Fruit fly (Drosophila melanogaster) whole organism, embryonic: Measurements from ENCODE around the gene CG31542.

Experiments used
- ATbp ChIP-seq: fragments of 200-800 bp; sonication (Bioruptor generic); optimal IDR thresholded peaks from 2 replicates; lab custom pipeline; 2017; ENCODE audit warnings: missing biosample characterization, mild to moderate bottlenecking, missing genetic modification characterization, missing genetic modification reagents
- CG10462 ChIP-seq: fragments of 200-800 bp; sonication (Bioruptor generic); optimal IDR thresholded peaks from 2 replicates; lab custom pipeline; 2016; ENCODE audit warnings: missing biosample characterization, missing genetic modification characterization
- CG11085 ChIP-seq: fragments of 200-800 bp; sonication (Bioruptor generic); IDR thresholded peaks from 2 replicates; pipeline ENCODE4 v1.3.6; 2022; ENCODE audit warnings: missing biosample characterization, missing genetic modification characterization
- CG11247 ChIP-seq: fragments of 200-800 bp; sonication (Bioruptor generic); IDR thresholded peaks from 2 replicates; pipeline ENCODE4 v1.3.6; 2022; ENCODE audit warnings: missing biosample characterization, missing genetic modification characterization
- CG11504 ChIP-seq: fragments of 200-800 bp; sonication (Bioruptor generic); optimal IDR thresholded peaks from 3 replicates; lab custom pipeline; 2019; ENCODE audit warnings: missing biosample characterization, mild to moderate bottlenecking, missing genetic modification characterization, moderate library complexity
- CG12071 ChIP-seq: fragments of 200-800 bp; sonication (Bioruptor generic); optimal IDR thresholded peaks from 3 replicates; lab custom pipeline; 2018; ENCODE audit warnings: missing biosample characterization, mild to moderate bottlenecking, missing genetic modification characterization
- CG12219 ChIP-seq: fragments of 200-800 bp; sonication (Bioruptor generic); optimal IDR thresholded peaks from 3 replicates; lab custom pipeline; 2018; ENCODE audit warnings: missing biosample characterization, mild to moderate bottlenecking, missing genetic modification characterization
- CG13775 ChIP-seq: fragments of 200-800 bp; sonication (Bioruptor generic); optimal IDR thresholded peaks from 3 replicates; lab custom pipeline; 2017; ENCODE audit warnings: missing biosample characterization, mild to moderate bottlenecking, missing genetic modification characterization
- CG14050 ChIP-seq: fragments of 200-800 bp; sonication (Bioruptor generic); IDR thresholded peaks from 3 replicates; pipeline ENCODE4 v1.3.6; 2022; ENCODE audit warnings: missing biosample characterization, missing genetic modification characterization
- CG16815 ChIP-seq: fragments of 200-800 bp; sonication (Bioruptor generic); optimal IDR thresholded peaks from 3 replicates; lab custom pipeline; 2017; ENCODE audit warnings: missing biosample characterization, mild to moderate bottlenecking, missing genetic modification characterization
- CG2129 ChIP-seq: fragments of 200-800 bp; sonication (Bioruptor generic); IDR thresholded peaks from 2 replicates; pipeline ENCODE4 v1.3.6; 2022; ENCODE audit warnings: missing biosample characterization, missing genetic modification characterization; ENCODE audit not compliant: partially characterized antibody
- CG30020 ChIP-seq: fragments of 200-800 bp; optimal IDR thresholded peaks from 2 replicates; lab custom pipeline; 2019; ENCODE audit warnings: missing biosample characterization, mild to moderate bottlenecking, missing genetic modification characterization, moderate library complexity
- CG34422 ChIP-seq: fragments of 200-800 bp; sonication (Bioruptor generic); IDR thresholded peaks from 3 replicates; pipeline ENCODE4 v1.3.6; 2022; ENCODE audit warnings: missing biosample characterization, missing genetic modification characterization
- CG6689 ChIP-seq: fragments of 200-800 bp; sonication (Bioruptor generic); IDR thresholded peaks from 2 replicates; pipeline ENCODE4 v1.3.6; 2022; ENCODE audit warnings: missing biosample characterization, missing genetic modification characterization
- CG6791 ChIP-seq: fragments of 200-800 bp; sonication (Bioruptor generic); IDR thresholded peaks from 3 replicates; pipeline ENCODE4 v1.3.6; 2022; ENCODE audit warnings: missing biosample characterization, missing genetic modification characterization; ENCODE audit not compliant: partially characterized antibody
- CG7987 ChIP-seq: fragments of 200-800 bp; sonication (Bioruptor generic); optimal IDR thresholded peaks from 2 replicates; lab custom pipeline; 2018; ENCODE audit warnings: missing biosample characterization, mild to moderate bottlenecking, missing genetic modification characterization, moderate library complexity
- Chrac-16 ChIP-seq: fragments of 200-800 bp; sonication (Bioruptor generic); optimal IDR thresholded peaks from 3 replicates; lab custom pipeline; 2016; ENCODE audit warnings: missing biosample characterization, missing genetic modification characterization
- Dad ChIP-seq: fragments of 200-800 bp; sonication (Bioruptor generic); optimal IDR thresholded peaks from 3 replicates; lab custom pipeline; 2016; ENCODE audit warnings: missing biosample characterization, missing genetic modification characterization
- Doc2 ChIP-seq: fragments of 200-800 bp; sonication (Bioruptor generic); IDR thresholded peaks from 2 replicates; pipeline ENCODE4 v1.3.6; 2022; ENCODE audit warnings: missing biosample characterization, missing genetic modification characterization
- HLH54F ChIP-seq: fragments of 200-800 bp; sonication (Bioruptor generic); optimal IDR thresholded peaks from 3 replicates; lab custom pipeline; 2016; ENCODE audit warnings: missing biosample characterization, missing genetic modification characterization
- Hmr ChIP-seq: fragments of 200-800 bp; sonication (Bioruptor generic); optimal IDR thresholded peaks from 3 replicates; lab custom pipeline; 2017; ENCODE audit warnings: mild to moderate bottlenecking, missing biosample characterization, missing genetic modification reagents, missing genetic modification characterization
- Hmx ChIP-seq: fragments of 200-800 bp; sonication (Bioruptor generic); optimal IDR thresholded peaks from 2 replicates; lab custom pipeline; 2016; ENCODE audit warnings: missing biosample characterization, missing genetic modification characterization
- Hr51 ChIP-seq, 2 experiments: fragments of 200-800 bp; sonication (Bioruptor generic); optimal IDR thresholded peaks; 2 replicates in 1 of 2; 3 replicates in 1 of 2; lab custom pipeline; 2016 to 2018; ENCODE audit warnings: missing biosample characterization in 2 of 2, missing genetic modification characterization in 2 of 2, mild to moderate bottlenecking in 1 of 2, moderate library complexity in 1 of 2
- Meics ChIP-seq: fragments of 200-800 bp; sonication (Bioruptor generic); optimal IDR thresholded peaks from 2 replicates; lab custom pipeline; 2017; ENCODE audit warnings: missing biosample characterization, mild to moderate bottlenecking, missing genetic modification characterization
- NC2β ChIP-seq: fragments of 200-800 bp; sonication (Bioruptor generic); optimal IDR thresholded peaks from 2 replicates; lab custom pipeline; 2016; ENCODE audit warnings: missing biosample characterization, missing genetic modification characterization
- Nf-YB ChIP-seq: fragments of 200-800 bp; sonication (Bioruptor generic); optimal IDR thresholded peaks from 3 replicates; lab custom pipeline; 2019; ENCODE audit warnings: missing biosample characterization, mild to moderate bottlenecking, missing genetic modification characterization, moderate library complexity
- Optix ChIP-seq: fragments of 200-800 bp; sonication (Bioruptor generic); IDR thresholded peaks from 3 replicates; pipeline ENCODE4 v1.3.6; 2022; ENCODE audit warnings: missing biosample characterization, missing genetic modification characterization
- Sry-δ ChIP-seq: fragments of 200-800 bp; sonication (Bioruptor generic); optimal IDR thresholded peaks from 2 replicates; lab custom pipeline; 2016; ENCODE audit warnings: missing biosample characterization, missing genetic modification characterization
- abd-A ChIP-seq: fragments of 200-800 bp; sonication (Bioruptor generic); optimal IDR thresholded peaks from 3 replicates; lab custom pipeline; 2019; ENCODE audit warnings: missing biosample characterization, mild to moderate bottlenecking, missing genetic modification characterization, moderate library complexity
- al ChIP-seq: fragments of 200-800 bp; sonication (Bioruptor generic); IDR thresholded peaks from 2 replicates; pipeline ENCODE4 v1.3.6; 2022; ENCODE audit warnings: missing biosample characterization, missing genetic modification characterization
- amos ChIP-seq: fragments of 200-800 bp; sonication (Bioruptor generic); IDR thresholded peaks from 2 replicates; pipeline ENCODE4 v1.3.6; 2022; ENCODE audit warnings: missing biosample characterization, missing genetic modification characterization; ENCODE audit not compliant: partially characterized antibody
- ase ChIP-seq: fragments of 200-800 bp; sonication (Bioruptor generic); IDR thresholded peaks from 3 replicates; pipeline ENCODE4 v1.3.6; 2022; ENCODE audit warnings: missing biosample characterization, missing genetic modification characterization
- danr ChIP-seq: fragments of 200-800 bp; sonication (Bioruptor generic); IDR thresholded peaks from 2 replicates; pipeline ENCODE4 v1.3.6; 2022; ENCODE audit warnings: missing biosample characterization, missing genetic modification characterization
- ems ChIP-seq: fragments of 200-800 bp; sonication (Bioruptor generic); optimal IDR thresholded peaks from 3 replicates; lab custom pipeline; 2016; ENCODE audit warnings: missing biosample characterization, missing genetic modification characterization
- h ChIP-seq: fragments of >200 bp; optimal IDR thresholded peaks from 2 replicates; lab custom pipeline; 2017
- lola ChIP-seq, 3 experiments: fragments of >200 bp in 2 of 3; fragments of 200-800 bp in 1 of 3; sonication (Bioruptor generic) in 1 of 3; optimal IDR thresholded peaks; 2 replicates each; lab custom pipeline; 2017 to 2019; ENCODE audit warnings: missing biosample characterization in 3 of 3, missing genetic modification characterization in 3 of 3, mild to moderate bottlenecking in 1 of 3, moderate library complexity in 1 of 3
- lov ChIP-seq, 2 experiments: fragments of 200-800 bp in 1 of 2; fragments of >200 bp in 1 of 2; sonication (Bioruptor generic) in 1 of 2; IDR thresholded peaks in 1 of 2; optimal IDR thresholded peaks in 1 of 2; 2 replicates in 1 of 2; 3 replicates in 1 of 2; pipeline versions ENCODE4 v1.3.6 to Lab custom; 2017 to 2022; ENCODE audit warnings: missing biosample characterization in 1 of 2, missing genetic modification characterization in 1 of 2
- mirr ChIP-seq: fragments of 200-800 bp; sonication (Bioruptor generic); optimal IDR thresholded peaks from 3 replicates; lab custom pipeline; 2018; ENCODE audit warnings: missing biosample characterization, mild to moderate bottlenecking, missing genetic modification characterization
- nerfin-1 ChIP-seq: fragments of 200-800 bp; sonication (Bioruptor generic); optimal IDR thresholded peaks from 3 replicates; lab custom pipeline; 2019; ENCODE audit warnings: missing biosample characterization, mild to moderate bottlenecking, missing genetic modification characterization, moderate library complexity
- nom ChIP-seq: fragments of 200-800 bp; sonication (Bioruptor generic); optimal IDR thresholded peaks from 2 replicates; lab custom pipeline; 2017; ENCODE audit warnings: missing biosample characterization, missing genetic modification characterization, mild to moderate bottlenecking, moderate library complexity, missing genetic modification reagents
- odd ChIP-seq: fragments of 200-800 bp; sonication (Bioruptor generic); optimal IDR thresholded peaks from 2 replicates; lab custom pipeline; 2017; ENCODE audit warnings: missing biosample characterization, mild to moderate bottlenecking, missing genetic modification characterization
- sc ChIP-seq, 3 experiments: fragments of >200 bp in 2 of 3; fragments of 200-800 bp in 1 of 3; sonication (Bioruptor generic) in 1 of 3; optimal IDR thresholded peaks; 2 replicates in 2 of 3; 3 replicates in 1 of 3; lab custom pipeline; 2017; ENCODE audit warnings: mild to moderate bottlenecking in 1 of 3, missing biosample characterization in 1 of 3, missing genetic modification characterization in 1 of 3, missing genetic modification reagents in 1 of 3
- slou ChIP-seq: fragments of 200-800 bp; sonication (Bioruptor generic); optimal IDR thresholded peaks from 3 replicates; lab custom pipeline; 2016; ENCODE audit warnings: missing biosample characterization, missing genetic modification characterization
- tll ChIP-seq, 2 experiments: fragments of 200-800 bp in 1 of 2; fragments of >200 bp in 1 of 2; sonication (Bioruptor generic) in 1 of 2; optimal IDR thresholded peaks; 2 replicates each; lab custom pipeline; 2017 to 2019; ENCODE audit warnings: missing biosample characterization in 2 of 2, missing genetic modification characterization in 2 of 2, mild to moderate bottlenecking in 1 of 2, moderate library complexity in 1 of 2
- unc-4 ChIP-seq: fragments of 200-800 bp; sonication (Bioruptor generic); IDR thresholded peaks from 2 replicates; pipeline ENCODE4 v1.3.6; 2022; ENCODE audit warnings: missing biosample characterization, missing genetic modification characterization; ENCODE audit not compliant: partially characterized antibody
- wek ChIP-seq: fragments of 200-800 bp; sonication (Bioruptor generic); optimal IDR thresholded peaks from 3 replicates; lab custom pipeline; 2018; ENCODE audit warnings: missing biosample characterization, mild to moderate bottlenecking, missing genetic modification characterization, moderate library complexity
- z ChIP-seq: fragments of 200-800 bp; sonication (Bioruptor generic); IDR thresholded peaks from 3 replicates; pipeline ENCODE4 v1.3.6; 2022; ENCODE audit warnings: missing biosample characterization, missing genetic modification characterization
- zf30C ChIP-seq: fragments of 200-800 bp; sonication (Bioruptor generic); optimal IDR thresholded peaks from 3 replicates; lab custom pipeline; 2018; ENCODE audit warnings: missing biosample characterization, mild to moderate bottlenecking, missing genetic modification characterization

CG31542 gene

DNA sequence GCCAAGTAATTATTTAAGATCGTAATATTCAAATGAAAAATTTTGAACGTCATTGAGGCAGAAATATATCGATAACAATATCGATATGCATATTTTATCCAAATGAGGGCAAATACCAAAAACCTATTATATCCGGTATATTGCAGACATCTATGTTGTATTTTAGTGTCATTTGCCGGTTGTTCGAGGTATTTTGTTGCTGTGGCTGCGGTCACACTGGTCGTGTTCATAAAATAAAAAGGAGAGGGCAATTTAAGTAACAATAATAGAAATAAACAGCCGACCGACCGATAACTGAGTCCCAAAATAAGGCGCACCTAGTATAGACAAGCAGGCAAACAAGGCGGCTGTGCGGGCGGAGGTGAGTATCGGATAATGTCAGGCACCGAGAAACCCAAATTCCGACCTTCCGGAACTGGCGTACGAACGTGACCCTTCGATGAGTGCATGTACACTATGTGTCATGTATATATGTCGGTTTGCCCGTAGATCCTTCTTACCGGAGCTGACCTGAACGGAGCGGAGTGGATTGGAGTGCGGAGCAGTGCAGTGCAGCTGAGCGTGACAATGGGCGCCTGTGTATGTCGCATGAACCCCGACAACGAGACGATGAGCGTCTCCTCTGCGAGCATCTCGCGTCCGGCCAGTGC lies 24.5 kb downstream of the CG31542 start, which contains the start of gene CG1172 (continued):
- TF ChIP-seq HLH54F (GFP tag; lab: Kevin White, UChicago) (no peak), Optix (GFP tag; lab: Robert Waterston, UW) (no peak), lola (GFP tag; optimal IDR thresholded peaks at IDR 0.05; lab: Kevin White, UChicago) (no peak), CG10462 (GFP tag; lab: Kevin White, UChicago) (no peak), abd-A (tag; lab: Kevin White, UChicago) (no peak), Hmx (GFP tag; lab: Kevin White, UChicago) (no peak), Chrac-16 (GFP tag; lab: Kevin White, UChicago) (no peak), CG11247 (GFP tag; lab: Robert Waterston, UW) (no peak), CG7987 (no peak), CG30020 (tag; lab: Kevin White, UChicago) (peak; percentile 53), slou (no peak), unc-4 (GFP tag; lab: Robert Waterston, UW) (peak; percentile 82), h (lab: Kevin White, UChicago) (no peak), odd (GFP tag; lab: Kevin White, UChicago) (no peak), Sry-δ (GFP tag; lab: Kevin White, UChicago) (peak; percentile 70), tll (GFP tag; optimal IDR thresholded peaks at IDR 0.05; lab: Kevin White, UChicago) (no peak), Dad (GFP tag; lab: Kevin White, UChicago) (no peak), CG11085 (GFP tag; lab: Robert Waterston, UW) (no peak), Meics (GFP tag; lab: Kevin White, UChicago) (peak; percentile 5), sc (optimal IDR thresholded peaks at IDR 0.05; lab: Kevin White, UChicago) (no peak), sc (GFP tag; optimal IDR thresholded peaks at IDR 0.05; lab: Kevin White, UChicago) (no peak), CG16815 (GFP tag; lab: Kevin White, UChicago) (no peak), Nf-YB (GFP tag; lab: Kevin White, UChicago) (no peak), z (GFP tag; lab: Robert Waterston, UW) (no peak), Doc2 (GFP tag; lab: Robert Waterston, UW) (no peak), ems (GFP tag; lab: Kevin White, UChicago) (no peak), al (GFP tag; lab: Robert Waterston, UW) (no peak), mirr (GFP tag; lab: Kevin White, UChicago) (peak; percentile 7), CG34422 (GFP tag; lab: Robert Waterston, UW) (no peak; the same call in 2 of the 3 replicates), ase (GFP tag; lab: Robert Waterston, UW) (no peak), Hmr (peak; percentile 72), nom (GFP tag; lab: Kevin White, UChicago) (no peak), CG13775 (GFP tag; lab: Kevin White, UChicago) (no peak), CG6791 (GFP tag; lab: Robert Waterston, UW) (peak; percentile 74), amos (GFP tag; lab: Robert Waterston, UW) (peak; percentile 73), NC2β (GFP tag; lab: Kevin White, UChicago) (no peak), lov (optimal IDR thresholded peaks at IDR 0.05; lab: Kevin White, UChicago) (no peak), lov (GFP tag; IDR thresholded peaks at IDR 0.05; lab: Robert Waterston, UW) (no peak), zf30C (no peak), nerfin-1 (tag; lab: Kevin White, UChicago) (no peak), CG12219 (GFP tag; lab: Kevin White, UChicago) (no peak), CG14050 (GFP tag; lab: Robert Waterston, UW) (no peak), CG11504 (no peak), danr (GFP tag; lab: Robert Waterston, UW) (no peak), CG12071 (GFP tag; lab: Kevin White, UChicago) (no peak), wek (GFP tag; lab: Kevin White, UChicago) (no peak), ATbp (GFP tag; lab: Kevin White, UChicago) (no peak), CG2129 (GFP tag; lab: Robert Waterston, UW) (peak; percentile 37; the same call in 1 of the 2 replicates), Hr51 (GFP tag; optimal IDR thresholded peaks at IDR 0.05; lab: Kevin White, UChicago) (no peak), CG6689 (no peak)
